Worm (Caenorhabditis elegans): ENCODE results near the gene F12A10.9.
A peak's percentile ranks its signal among the peaks of the same experiment; 100 is the strongest.

The F12A10.9 gene

ce11 chrII:5500986-5501657 lies 2.6 kb downstream of the F12A10.9 start, which contains the start of gene F12A10.8:
TSS of gene F12A10.8 (minus strand) at chrII:5501064.
- TF ChIP-seq elt-1 (tag; optimal IDR thresholded peaks at IDR 0.05; ENCODE audit: borderline replicate concordance, insufficient read depth) (peak; percentile 52), ces-1 (GFP tag; optimal IDR thresholded peaks at IDR 0.05) (peak; percentile 89), sptf-1 (tag; optimal IDR thresholded peaks at IDR 0.05) (no peak)

DNA sequence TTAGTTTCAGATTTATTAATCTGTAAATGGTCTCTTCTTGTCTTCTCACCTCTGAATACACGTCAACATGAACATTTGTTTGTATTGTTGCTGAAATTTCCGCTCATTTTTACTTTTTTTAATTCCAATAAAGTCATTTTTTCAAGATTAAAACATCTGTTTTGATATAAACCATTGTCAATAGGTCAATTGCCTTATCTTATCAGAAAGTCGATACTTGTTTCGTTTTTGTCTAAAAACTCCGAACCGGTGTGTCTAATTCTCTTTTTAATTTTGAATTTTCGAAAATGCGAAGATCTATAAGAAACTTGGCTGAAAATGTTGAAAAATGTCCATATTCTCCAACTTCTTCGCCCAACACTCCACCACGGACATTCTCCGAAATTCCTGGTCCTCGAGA lies 5.3 kb downstream of the F12A10.9 start, which contains the start of gene cyp-44A1:
cyp-44A1 (plus strand) TSS at position 285 of the 400 bp plus-strand sequence.
- TF ChIP-seq unc-39 (tag; optimal IDR thresholded peaks at IDR 0.05) (no peak), unc-120 (tag; optimal IDR thresholded peaks at IDR 0.05; ENCODE audit: poor library complexity, severe bottlenecking) (no peak), mab-5 (tag; optimal IDR thresholded peaks at IDR 0.05) (no peak), hlh-1 (tag; optimal IDR thresholded peaks at IDR 0.05) (no peak), snpc-4 (tag; optimal IDR thresholded peaks at IDR 0.05) (no peak), elt-3 (tag; optimal IDR thresholded peaks at IDR 0.05) (no peak), sem-2 (GFP tag; optimal IDR thresholded peaks at IDR 0.05) (no peak), ztf-11 (tag; optimal IDR thresholded peaks at IDR 0.05) (no peak), nhr-12 (tag; optimal IDR thresholded peaks at IDR 0.05) (no peak), blmp-1 (tag; optimal IDR thresholded peaks at IDR 0.05) (no peak), ceh-43 (GFP tag; optimal IDR thresholded peaks at IDR 0.05) (no peak), cnd-1 (tag; optimal IDR thresholded peaks at IDR 0.05) (no peak)

DNA sequence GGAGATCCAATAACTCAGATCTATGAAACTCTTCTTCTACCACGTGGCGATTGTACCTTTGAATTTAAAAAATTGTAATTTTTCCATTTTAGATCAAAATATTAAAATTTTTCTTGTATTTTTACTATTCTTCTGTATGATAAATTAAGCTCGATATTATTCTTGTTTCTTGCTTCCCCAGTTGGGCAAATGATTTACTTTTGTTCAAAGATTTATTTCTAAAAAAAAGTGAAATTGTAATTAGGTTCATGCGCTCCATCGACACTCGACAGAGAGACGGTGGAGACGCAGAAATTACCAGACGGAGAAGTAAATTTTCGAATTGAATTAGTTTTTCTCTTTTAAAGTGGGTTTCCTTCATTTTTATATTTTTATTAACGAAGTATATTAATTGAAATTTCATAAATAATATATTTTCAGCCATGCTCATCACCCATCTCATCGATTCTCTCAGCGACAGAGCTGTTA lies 7.4 kb downstream of the F12A10.9 start, which contains the start of gene npp-24:
npp-24 (plus strand) TSS at position 51 of the 468 bp plus-strand sequence.
- TF ChIP-seq bed-3 (GFP tag; optimal IDR thresholded peaks at IDR 0.05) (no peak), blmp-1 (tag; optimal IDR thresholded peaks at IDR 0.05) (peak; percentile 3), ces-1 (GFP tag; optimal IDR thresholded peaks at IDR 0.05) (peak; percentile 79)

DNA sequence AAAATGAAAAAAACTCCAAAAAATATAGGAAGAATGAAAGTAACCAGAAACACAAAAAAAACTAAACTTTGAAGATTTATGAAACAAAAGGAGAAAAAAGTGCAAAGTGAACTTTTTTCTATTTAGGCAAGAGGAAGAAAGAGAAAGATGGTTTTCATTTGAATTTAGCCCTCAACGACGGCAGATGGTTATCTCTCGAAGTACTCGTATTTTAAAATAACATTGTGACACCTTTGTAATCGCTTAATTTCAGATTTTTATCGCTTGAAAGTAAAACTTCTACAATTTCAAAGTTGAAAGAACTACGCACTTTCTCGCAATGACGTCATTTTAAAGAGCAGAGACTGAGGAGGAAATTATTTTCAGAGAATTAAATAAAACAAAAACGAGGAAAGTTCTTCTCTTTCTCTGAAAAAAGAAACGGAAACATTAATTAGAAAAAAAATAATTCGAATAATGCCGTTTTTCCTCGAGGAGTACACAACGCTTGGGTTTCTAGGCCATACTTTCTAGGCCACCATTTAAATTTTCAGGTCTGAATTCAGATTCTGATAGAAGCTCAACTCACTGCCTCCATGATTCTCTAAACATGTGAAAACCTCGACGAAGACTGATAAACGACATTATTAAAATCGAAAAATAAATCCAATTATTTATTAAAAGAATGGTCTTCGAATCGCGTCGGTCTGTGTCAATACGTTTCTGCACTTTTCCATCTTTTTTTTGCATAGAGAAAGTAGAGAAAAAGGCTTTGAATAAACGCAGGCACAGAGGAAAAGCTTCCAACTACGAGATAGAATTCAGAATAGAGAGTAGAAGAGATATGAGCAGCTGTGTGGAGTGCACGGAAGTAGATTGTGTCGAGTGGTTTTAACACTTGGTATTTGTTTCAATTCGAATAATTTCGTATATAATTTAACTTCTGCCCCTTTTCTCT lies 13.2 kb downstream of the F12A10.9 start:
- peak; percentile 67 for TF ChIP-seq ces-1 (GFP tag; optimal IDR thresholded peaks at IDR 0.05)
- TF ChIP-seq unc-120 (tag; optimal IDR thresholded peaks at IDR 0.05; ENCODE audit: poor library complexity, severe bottlenecking), result peak; percentile 2
- TF ChIP-seq hlh-1 (tag; optimal IDR thresholded peaks at IDR 0.05), result peak; percentile 86
- no peak for TF ChIP-seq nhr-237 (tag; optimal IDR thresholded peaks at IDR 0.05)

ce11 chrII:5512473-5513097 lies 14.1 kb downstream of the F12A10.9 start:
- TF ChIP-seq zip-8 (tag; optimal IDR thresholded peaks at IDR 0.05) (no peak), unc-120 (tag; optimal IDR thresholded peaks at IDR 0.05; ENCODE audit: poor library complexity, severe bottlenecking) (no peak), pha-4 (tag; optimal IDR thresholded peaks at IDR 0.05) (no peak), lin-13 (tag; optimal IDR thresholded peaks at IDR 0.05) (no peak), ceh-39 (tag; optimal IDR thresholded peaks at IDR 0.05) (no peak), unc-62 (GFP tag; optimal IDR thresholded peaks at IDR 0.05) (no peak)

DNA sequence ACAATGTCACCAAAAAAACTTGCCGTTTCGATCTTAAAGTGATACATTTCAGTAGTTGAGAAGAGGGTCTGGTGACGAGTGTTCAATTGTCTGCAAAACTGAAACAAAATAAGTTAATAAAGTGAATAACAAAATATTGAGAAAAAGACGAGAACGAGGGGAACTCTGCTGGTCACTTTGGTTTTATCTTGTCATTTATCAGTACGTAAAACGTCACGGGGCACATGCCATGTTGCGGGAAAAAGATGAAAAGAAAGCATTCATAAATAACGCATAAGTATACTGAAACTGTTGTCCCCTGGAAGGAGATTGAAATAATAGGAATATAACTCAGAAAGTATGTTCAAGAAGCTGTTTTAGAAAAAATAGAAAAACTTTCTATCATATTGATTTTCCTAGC lies 16.4 kb downstream of the F12A10.9 start, which contains the start of gene sahd-1:
sahd-1 (minus strand) TSS at position 100 of the 400 bp plus-strand sequence.
- TF ChIP-seq zip-8 (tag; optimal IDR thresholded peaks at IDR 0.05) (no peak), drap-1 (GFP tag; optimal IDR thresholded peaks at IDR 0.05) (no peak), mep-1 (tag; optimal IDR thresholded peaks at IDR 0.05) (no peak), M03D4.4 (tag; optimal IDR thresholded peaks at IDR 0.05) (no peak), sem-2 (GFP tag; optimal IDR thresholded peaks at IDR 0.05) (no peak), nhr-237 (tag; optimal IDR thresholded peaks at IDR 0.05) (no peak), unc-120 (tag; optimal IDR thresholded peaks at IDR 0.05; ENCODE audit: poor library complexity, severe bottlenecking) (no peak), lsy-2 (tag; optimal IDR thresholded peaks at IDR 0.05) (no peak), cnd-1 (tag; optimal IDR thresholded peaks at IDR 0.05) (no peak), sptf-1 (tag; optimal IDR thresholded peaks at IDR 0.05) (no peak), lin-32 (GFP tag; optimal IDR thresholded peaks at IDR 0.05) (no peak), nhr-28 (tag; optimal IDR thresholded peaks at IDR 0.05) (no peak), bed-3 (GFP tag; optimal IDR thresholded peaks at IDR 0.05) (no peak)

Measured in whole organism, mixed stage, embryonic.